Worm (Caenorhabditis elegans) whole organism, mixed stage, embryonic: ENCODE results near the gene cal-7.

Experiments used
- nhr-237 ChIP-seq: fragments of 150-350 bp; optimal IDR thresholded peaks from 2 replicates; lab custom pipeline; 2014; ENCODE audit warnings: missing biosample characterization, missing genetic modification characterization
- pha-4 ChIP-seq: fragments of 150-350 bp; optimal IDR thresholded peaks from 2 replicates; lab custom pipeline; 2018; ENCODE audit warnings: missing biosample characterization, missing genetic modification reagents, missing genetic modification characterization

DNA sequence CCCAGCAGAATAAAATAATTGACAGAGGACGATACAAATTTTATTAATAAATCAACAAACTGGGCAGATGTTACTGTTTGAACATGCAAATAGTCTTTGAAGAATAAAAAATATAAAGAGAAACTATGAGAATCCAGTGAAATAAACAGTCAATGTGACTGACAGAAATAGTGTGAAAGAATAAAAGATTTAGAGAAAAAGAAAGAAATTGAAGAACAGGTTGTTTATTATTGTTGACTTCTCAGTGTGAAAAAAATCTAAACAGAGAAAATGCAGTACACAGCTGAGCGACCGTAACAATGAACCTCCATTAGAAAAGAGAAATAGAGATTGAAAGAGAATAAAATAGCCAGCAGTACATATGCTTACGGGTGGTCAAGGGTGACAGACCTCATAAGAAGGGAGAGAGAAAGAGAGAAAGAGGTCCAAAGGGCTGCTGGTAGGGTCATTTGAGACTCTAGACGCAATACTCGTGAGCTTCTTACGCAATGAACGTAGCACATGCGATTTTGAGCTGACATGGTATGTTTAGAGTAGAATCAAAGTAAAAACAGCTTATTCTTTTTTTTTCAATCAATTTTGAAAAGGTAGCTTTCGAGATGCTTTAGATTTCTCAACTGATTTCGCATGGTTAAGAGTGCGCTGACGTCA is 9.8 kb upstream of the cal-7 start, which contains the start of gene slcr-46.3:
- TF ChIP-seq nhr-237 (tag; lab: Kevin White, UChicago) (no peak), pha-4 (tag; lab: Kevin White, UChicago) (peak; percentile 43)
